Fruit fly (Drosophila melanogaster): ENCODE data around the gene CtsB.
A peak's percentile ranks its signal among the peaks of the same experiment; 100 is the strongest.

Gene CtsB

dm6 chrX:13815526-13816173, 33.7 kb upstream of the CtsB start (continued):
- peak; percentile 24 for TF ChIP-seq CG2875 (GFP tag; optimal IDR thresholded peaks at IDR 0.05)
- TF ChIP-seq CG34224 (GFP tag; IDR thresholded peaks at IDR 0.05; ENCODE audit: partially characterized antibody): no peak
- no peak for TF ChIP-seq pfk (GFP tag; optimal IDR thresholded peaks at IDR 0.05)
- no peak for TF ChIP-seq ato (GFP tag; IDR thresholded peaks at IDR 0.05; ENCODE audit: partially characterized antibody)
- TF ChIP-seq CG3281 (GFP tag; optimal IDR thresholded peaks at IDR 0.05): peak; percentile 61
- peak; percentile 46 for TF ChIP-seq fd3F (GFP tag; optimal IDR thresholded peaks at IDR 0.05)
- peak; percentile 70 for TF ChIP-seq Ptx1 (GFP tag; IDR thresholded peaks at IDR 0.05)
- no peak for TF ChIP-seq zfh1 (GFP tag; IDR thresholded peaks at IDR 0.05)
- no peak for TF ChIP-seq Sry-β (GFP tag; optimal IDR thresholded peaks at IDR 0.05)
- TF ChIP-seq CG17912 (GFP tag; optimal IDR thresholded peaks at IDR 0.05): no peak
- no peak for TF ChIP-seq wor (GFP tag; IDR thresholded peaks at IDR 0.05)
- TF ChIP-seq chinmo (GFP tag; IDR thresholded peaks at IDR 0.05; ENCODE audit: partially characterized antibody): peak; percentile 79; the same call in 2 of the 4 replicates
- TF ChIP-seq CG7963 (GFP tag; IDR thresholded peaks at IDR 0.05; ENCODE audit: partially characterized antibody): no peak
- TF ChIP-seq E2f2 (GFP tag; IDR thresholded peaks at IDR 0.05): 0 out of 2 replicates have a peak, but pooled peaks have one; percentile 17
- peak; percentile 61 for TF ChIP-seq Sox102F (GFP tag; optimal IDR thresholded peaks at IDR 0.05)
- no peak for TF ChIP-seq CG12744 (GFP tag; optimal IDR thresholded peaks at IDR 0.05)
- no peak for TF ChIP-seq gsb-n (tag; optimal IDR thresholded peaks at IDR 0.05)
- peak; percentile 51 for TF ChIP-seq unpg (GFP tag; optimal IDR thresholded peaks at IDR 0.05)
- no peak for TF ChIP-seq Fer2 (tag; optimal IDR thresholded peaks at IDR 0.05)
- no peak for TF ChIP-seq CG3407 (GFP tag; optimal IDR thresholded peaks at IDR 0.05)
- no peak for TF ChIP-seq Stat92E (GFP tag; optimal IDR thresholded peaks at IDR 0.05)
- no peak for TF ChIP-seq Myb (GFP tag; optimal IDR thresholded peaks at IDR 0.05)
- TF ChIP-seq CG15514 (GFP tag; optimal IDR thresholded peaks at IDR 0.05): peak; percentile 35
- TF ChIP-seq CG8924 (tag; optimal IDR thresholded peaks at IDR 0.05): peak; percentile 61
- peak; percentile 9 for TF ChIP-seq zen (tag; optimal IDR thresholded peaks at IDR 0.05)
- peak; percentile 73 for TF ChIP-seq lab (GFP tag; optimal IDR thresholded peaks at IDR 0.05)
- TF ChIP-seq fd64A (GFP tag; optimal IDR thresholded peaks at IDR 0.05): no peak
- no peak for TF ChIP-seq Lpt (GFP tag; optimal IDR thresholded peaks at IDR 0.05)
- TF ChIP-seq chn (GFP tag; optimal IDR thresholded peaks at IDR 0.05): peak; percentile 30
- no peak for TF ChIP-seq CG10431 (GFP tag; optimal IDR thresholded peaks at IDR 0.05)
- TF ChIP-seq yki (optimal IDR thresholded peaks at IDR 0.05): no peak
- no peak for TF ChIP-seq CG10321 (GFP tag; IDR thresholded peaks at IDR 0.05)
- TF ChIP-seq CHES-1-like (GFP tag; optimal IDR thresholded peaks at IDR 0.05): peak; percentile 38
- TF ChIP-seq CG8089 (GFP tag; optimal IDR thresholded peaks at IDR 0.05): peak; percentile 13
- peak; percentile 44 for TF ChIP-seq pum (GFP tag; optimal IDR thresholded peaks at IDR 0.05)
- no peak for TF ChIP-seq NC2β (GFP tag; optimal IDR thresholded peaks at IDR 0.05)
- TF ChIP-seq CG7839 (tag; optimal IDR thresholded peaks at IDR 0.05): peak; percentile 80
- TF ChIP-seq CG7556 (GFP tag; optimal IDR thresholded peaks at IDR 0.05): peak; percentile 69
- TF ChIP-seq CG11696 (GFP tag; IDR thresholded peaks at IDR 0.05): no peak
- TF ChIP-seq CG11560 (tag; IDR thresholded peaks at IDR 0.05): peak; percentile 55; the same call in 2 of the 3 replicates
- peak; percentile 17 for TF ChIP-seq emc (GFP tag; optimal IDR thresholded peaks at IDR 0.05)
- TF ChIP-seq CG7372 (GFP tag; IDR thresholded peaks at IDR 0.05): peak; percentile 30; the same call in 1 of the 2 replicates
- no peak for TF ChIP-seq HLHmδ (GFP tag; optimal IDR thresholded peaks at IDR 0.05)
- no peak for TF ChIP-seq CG14860 (GFP tag; IDR thresholded peaks at IDR 0.05; ENCODE audit: partially characterized antibody)
- peak; percentile 75 for TF ChIP-seq crol (GFP tag; IDR thresholded peaks at IDR 0.05)
- TF ChIP-seq sisA (GFP tag; IDR thresholded peaks at IDR 0.05): peak; percentile 51
- no peak for TF ChIP-seq CG13123 (GFP tag; optimal IDR thresholded peaks at IDR 0.05)
- no peak for TF ChIP-seq CG15479 (GFP tag; optimal IDR thresholded peaks at IDR 0.05)
- no peak for TF ChIP-seq Elba2 (GFP tag; optimal IDR thresholded peaks at IDR 0.05)
